Worm (Caenorhabditis elegans) whole organism, early embryonic: ENCODE data around the gene xpf-1.

ENCODE experiments used
- ama-1 ChIP-seq: fragments of 150-350 bp; optimal IDR thresholded peaks from 2 replicates; lab custom pipeline; 2014
- ceh-13 ChIP-seq: fragments of 200-800 bp; sonication (Bioruptor generic); optimal IDR thresholded peaks from 2 replicates; lab custom pipeline; 2018; ENCODE audit warnings: mild to moderate bottlenecking, missing genetic modification characterization, missing compliant biosample characterization
- ets-7 ChIP-seq: sonication (generic microtip); optimal IDR thresholded peaks from 2 replicates; lab custom pipeline; 2016; ENCODE audit warnings: missing genotype, missing genetic modification characterization, missing compliant biosample characterization

- TF ChIP-seq ama-1 (lab: Kevin White, UChicago) (no peak), ets-7 (tag; lab: Kevin White, UChicago) (no peak), ceh-13 (GFP tag; lab: Kevin White, UChicago) (no peak)
Observed at ce11 chrII:11700635-11701034, 4.7 kb downstream of the xpf-1 start.
